Fruit fly (Drosophila melanogaster) whole organism, prepupa: Measurements from ENCODE around the gene CG13685.
A peak's percentile ranks its signal among the peaks of the same experiment; 100 is the strongest.

Experiments used
- Blimp-1 ChIP-seq: fragments of 200-800 bp; sonication (Bioruptor generic); optimal IDR thresholded peaks from 3 replicates; lab custom pipeline; 2017; ENCODE audit warnings: missing biosample characterization, missing genetic modification characterization, mild to moderate bottlenecking, moderate library complexity, missing genetic modification reagents
- CG11294 ChIP-seq: fragments of 200-800 bp; sonication (Bioruptor generic); IDR thresholded peaks from 2 replicates; pipeline ENCODE4 v1.3.6; 2022; ENCODE audit warnings: missing biosample characterization, missing genetic modification characterization
- CG11762 ChIP-seq: fragments of 200-800 bp; sonication (Bioruptor generic); optimal IDR thresholded peaks from 3 replicates; lab custom pipeline; 2016; ENCODE audit warnings: missing biosample characterization, missing genetic modification characterization; ENCODE audit not compliant: insufficient read depth
- CG11902 ChIP-seq: fragments of 200-800 bp; sonication (Bioruptor generic); optimal IDR thresholded peaks from 3 replicates; lab custom pipeline; 2016; ENCODE audit warnings: missing biosample characterization, missing genetic modification characterization
- CG15336 ChIP-seq: fragments of 200-800 bp; sonication (Bioruptor generic); IDR thresholded peaks from 2 replicates; pipeline ENCODE4 v1.3.6; 2022; ENCODE audit warnings: missing biosample characterization, missing genetic modification characterization
- CG1621 ChIP-seq: fragments of 200-800 bp; sonication (Bioruptor generic); optimal IDR thresholded peaks from 3 replicates; lab custom pipeline; 2018; ENCODE audit warnings: missing biosample characterization, mild to moderate bottlenecking, missing genetic modification characterization
- CG16779 ChIP-seq: fragments of 200-800 bp; sonication (Bioruptor generic); optimal IDR thresholded peaks from 3 replicates; lab custom pipeline; 2017; ENCODE audit warnings: missing biosample characterization, mild to moderate bottlenecking, missing genetic modification characterization
- CG31627 ChIP-seq: fragments of 200-800 bp; sonication (Bioruptor generic); optimal IDR thresholded peaks from 3 replicates; lab custom pipeline; 2016; ENCODE audit warnings: missing biosample characterization, missing genetic modification characterization
- CG32006 ChIP-seq: fragments of 200-800 bp; sonication (Bioruptor generic); optimal IDR thresholded peaks from 3 replicates; lab custom pipeline; 2017; ENCODE audit warnings: missing biosample characterization, mild to moderate bottlenecking, missing genetic modification characterization
- CG34406 ChIP-seq: fragments of 200-800 bp; sonication (Bioruptor generic); optimal IDR thresholded peaks from 3 replicates; lab custom pipeline; 2016; ENCODE audit warnings: missing biosample characterization, missing genetic modification characterization
- CG3919 ChIP-seq: fragments of 200-800 bp; sonication (Bioruptor generic); optimal IDR thresholded peaks from 3 replicates; lab custom pipeline; 2016; ENCODE audit warnings: missing biosample characterization, missing genetic modification characterization
- CG4318 ChIP-seq: fragments of 200-800 bp; sonication (Bioruptor generic); optimal IDR thresholded peaks from 3 replicates; lab custom pipeline; 2017; ENCODE audit warnings: missing biosample characterization, mild to moderate bottlenecking, missing genetic modification characterization
- CG6163 ChIP-seq: fragments of 200-800 bp; sonication (Bioruptor generic); IDR thresholded peaks from 3 replicates; pipeline ENCODE4 v1.3.6; 2022; ENCODE audit warnings: missing biosample characterization, missing genetic modification characterization
- CG6276 ChIP-seq: fragments of 200-800 bp; sonication (Bioruptor generic); optimal IDR thresholded peaks from 2 replicates; lab custom pipeline; 2017; ENCODE audit warnings: missing biosample characterization, mild to moderate bottlenecking, missing genetic modification characterization
- CG6792 ChIP-seq: fragments of 200-800 bp; sonication (Bioruptor generic); optimal IDR thresholded peaks from 3 replicates; lab custom pipeline; 2016; ENCODE audit warnings: missing biosample characterization, missing genetic modification characterization
- CG6854 ChIP-seq: fragments of 200-800 bp; sonication (Bioruptor generic); optimal IDR thresholded peaks from 2 replicates; lab custom pipeline; 2017; ENCODE audit warnings: missing biosample characterization, mild to moderate bottlenecking, missing genetic modification characterization
- CG7368 ChIP-seq: fragments of 200-800 bp; sonication (Bioruptor generic); optimal IDR thresholded peaks from 3 replicates; lab custom pipeline; 2016; ENCODE audit warnings: missing biosample characterization, missing genetic modification characterization
- CG8119 ChIP-seq: fragments of 200-800 bp; sonication (Bioruptor generic); IDR thresholded peaks from 3 replicates; pipeline ENCODE4 v1.3.6; 2022; ENCODE audit warnings: missing biosample characterization, missing genetic modification characterization
- CG8319 ChIP-seq: fragments of 200-800 bp; sonication (Bioruptor generic); optimal IDR thresholded peaks from 3 replicates; lab custom pipeline; 2016; ENCODE audit warnings: missing biosample characterization, missing genetic modification characterization
- CG9139 ChIP-seq: fragments of 200-800 bp; sonication (Bioruptor generic); optimal IDR thresholded peaks from 3 replicates; lab custom pipeline; 2017; ENCODE audit warnings: missing biosample characterization, mild to moderate bottlenecking, missing genetic modification characterization
- Eip93F ChIP-seq: fragments of 200-800 bp; sonication (Bioruptor generic); optimal IDR thresholded peaks from 2 replicates; lab custom pipeline; 2016; ENCODE audit warnings: missing biosample characterization, mild to moderate bottlenecking, missing genetic modification characterization
- Ets96B ChIP-seq: fragments of 200-800 bp; optimal IDR thresholded peaks from 2 replicates; lab custom pipeline; 2019; ENCODE audit warnings: missing biosample characterization, mild to moderate bottlenecking, missing genetic modification characterization, moderate library complexity
- Gug ChIP-seq: fragments of 200-800 bp; sonication (Bioruptor generic); IDR thresholded peaks from 2 replicates; pipeline ENCODE4 v1.3.6; 2022; ENCODE audit warnings: missing biosample characterization, missing genetic modification characterization
- Hr38 ChIP-seq: sonication (Bioruptor generic); optimal IDR thresholded peaks from 2 replicates; lab custom pipeline; 2016; ENCODE audit warnings: missing biosample characterization, missing genetic modification characterization
- Hr39 ChIP-seq: fragments of 200-800 bp; sonication (Bioruptor generic); optimal IDR thresholded peaks from 2 replicates; lab custom pipeline; 2016; ENCODE audit warnings: missing biosample characterization, missing genetic modification characterization
- Hr4 ChIP-seq: fragments of 200-800 bp; sonication (Bioruptor generic); optimal IDR thresholded peaks from 3 replicates; lab custom pipeline; 2016; ENCODE audit warnings: missing biosample characterization, missing genetic modification characterization
- Smox ChIP-seq: fragments of 200-800 bp; sonication (Bioruptor generic); optimal IDR thresholded peaks from 3 replicates; lab custom pipeline; 2016; ENCODE audit warnings: missing biosample characterization, missing genetic modification characterization
- Sox14 ChIP-seq: fragments of 200-800 bp; sonication (Bioruptor generic); optimal IDR thresholded peaks from 3 replicates; lab custom pipeline; 2016; ENCODE audit warnings: missing biosample characterization, missing genetic modification characterization
- Sox15 ChIP-seq: fragments of 200-800 bp; sonication (Bioruptor generic); optimal IDR thresholded peaks from 3 replicates; lab custom pipeline; 2016; ENCODE audit warnings: missing biosample characterization, missing genetic modification characterization
- achi ChIP-seq: fragments of 200-800 bp; sonication (Bioruptor generic); optimal IDR thresholded peaks from 3 replicates; lab custom pipeline; 2016; ENCODE audit warnings: missing biosample characterization, missing genetic modification characterization
- acj6 ChIP-seq: fragments of 200-800 bp; sonication (Bioruptor generic); optimal IDR thresholded peaks from 3 replicates; lab custom pipeline; 2016; ENCODE audit warnings: missing biosample characterization, missing genetic modification characterization
- cyc ChIP-seq: fragments of 200-800 bp; sonication (Bioruptor generic); optimal IDR thresholded peaks from 3 replicates; lab custom pipeline; 2016; ENCODE audit warnings: missing biosample characterization, missing genetic modification characterization
- dsx ChIP-seq: fragments of 200-800 bp; optimal IDR thresholded peaks from 3 replicates; lab custom pipeline; 2019; ENCODE audit warnings: missing biosample characterization, mild to moderate bottlenecking, missing genetic modification characterization, moderate library complexity; ENCODE audit not compliant: poor library complexity, severe bottlenecking
- eg ChIP-seq: fragments of 200-800 bp; sonication (Bioruptor generic); IDR thresholded peaks from 3 replicates; pipeline ENCODE4 v1.3.6; 2022; ENCODE audit warnings: missing biosample characterization, missing genetic modification characterization
- esn ChIP-seq: fragments of 200-800 bp; sonication (Bioruptor generic); optimal IDR thresholded peaks from 2 replicates; lab custom pipeline; 2016; ENCODE audit warnings: missing biosample characterization, mild to moderate bottlenecking, missing genetic modification characterization, moderate library complexity
- net ChIP-seq: fragments of 200-800 bp; sonication (Bioruptor generic); optimal IDR thresholded peaks from 3 replicates; lab custom pipeline; 2016; ENCODE audit warnings: missing biosample characterization, missing genetic modification characterization
- pdm3 ChIP-seq: fragments of 200-800 bp; sonication (Bioruptor generic); optimal IDR thresholded peaks from 3 replicates; lab custom pipeline; 2016; ENCODE audit warnings: missing biosample characterization, missing genetic modification characterization
- ss ChIP-seq, 2 experiments: fragments of 200-800 bp; sonication (Bioruptor generic); optimal IDR thresholded peaks; 2 replicates in 1 of 2; 3 replicates in 1 of 2; lab custom pipeline; 2017 to 2018; ENCODE audit warnings: mild to moderate bottlenecking in 2 of 2, missing biosample characterization in 2 of 2, missing genetic modification characterization in 2 of 2, moderate library complexity in 1 of 2
- svp ChIP-seq: fragments of 200-800 bp; sonication (Bioruptor generic); peaks from one replicate; lab custom pipeline; 2016; ENCODE audit warnings: missing biosample characterization, missing genetic modification characterization
- topi ChIP-seq: fragments of 200-800 bp; sonication (Bioruptor generic); optimal IDR thresholded peaks from 3 replicates; lab custom pipeline; 2016; ENCODE audit warnings: missing biosample characterization, missing genetic modification characterization

CG13685 gene

dm6 chr3L:7743741-7744140 is 3.4 kb upstream of the CG13685 start:
- TF ChIP-seq Hr39 (GFP tag; lab: Kevin White, UChicago): no peak
- TF ChIP-seq Ets96B (tag; lab: Kevin White, UChicago): no peak
- TF ChIP-seq eg (GFP tag; lab: Robert Waterston, UW): no peak
- no peak for TF ChIP-seq CG7368 (GFP tag; lab: Kevin White, UChicago)
- no peak for TF ChIP-seq Blimp-1 (GFP tag; lab: Kevin White, UChicago)
- TF ChIP-seq dsx (GFP tag; lab: Kevin White, UChicago): peak; percentile 92

DNA sequence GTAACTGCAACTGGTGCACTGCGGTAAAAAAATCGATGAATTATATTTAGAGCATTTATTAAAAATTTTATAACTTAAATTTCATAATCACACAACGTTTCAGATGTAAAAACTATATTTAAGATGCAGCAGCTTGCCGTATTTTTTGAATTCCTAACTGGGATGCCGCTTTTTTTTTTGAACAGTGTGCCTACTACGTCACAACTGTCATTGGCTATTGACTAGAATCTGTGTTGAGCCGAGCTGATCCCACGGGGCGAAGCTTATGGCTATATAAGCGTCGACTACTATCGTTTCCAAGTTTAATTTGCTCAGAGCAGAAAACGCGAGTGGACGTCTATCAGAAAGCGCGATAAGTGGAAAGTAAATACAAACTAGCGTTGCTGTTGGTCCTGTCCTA is 7.0 kb downstream of the CG13685 start, which contains the start of gene CG7409:
CG7409 (plus strand) TSS at position 301 of the 400 bp plus-strand sequence.
- TF ChIP-seq CG15336: no peak
- no peak for TF ChIP-seq CG6276 (GFP tag; lab: Kevin White, UChicago)
- no peak for TF ChIP-seq Hr38
- no peak for TF ChIP-seq CG8119 (GFP tag; lab: Robert Waterston, UW)
- TF ChIP-seq, all 60 proteins: peak for 0

DNA sequence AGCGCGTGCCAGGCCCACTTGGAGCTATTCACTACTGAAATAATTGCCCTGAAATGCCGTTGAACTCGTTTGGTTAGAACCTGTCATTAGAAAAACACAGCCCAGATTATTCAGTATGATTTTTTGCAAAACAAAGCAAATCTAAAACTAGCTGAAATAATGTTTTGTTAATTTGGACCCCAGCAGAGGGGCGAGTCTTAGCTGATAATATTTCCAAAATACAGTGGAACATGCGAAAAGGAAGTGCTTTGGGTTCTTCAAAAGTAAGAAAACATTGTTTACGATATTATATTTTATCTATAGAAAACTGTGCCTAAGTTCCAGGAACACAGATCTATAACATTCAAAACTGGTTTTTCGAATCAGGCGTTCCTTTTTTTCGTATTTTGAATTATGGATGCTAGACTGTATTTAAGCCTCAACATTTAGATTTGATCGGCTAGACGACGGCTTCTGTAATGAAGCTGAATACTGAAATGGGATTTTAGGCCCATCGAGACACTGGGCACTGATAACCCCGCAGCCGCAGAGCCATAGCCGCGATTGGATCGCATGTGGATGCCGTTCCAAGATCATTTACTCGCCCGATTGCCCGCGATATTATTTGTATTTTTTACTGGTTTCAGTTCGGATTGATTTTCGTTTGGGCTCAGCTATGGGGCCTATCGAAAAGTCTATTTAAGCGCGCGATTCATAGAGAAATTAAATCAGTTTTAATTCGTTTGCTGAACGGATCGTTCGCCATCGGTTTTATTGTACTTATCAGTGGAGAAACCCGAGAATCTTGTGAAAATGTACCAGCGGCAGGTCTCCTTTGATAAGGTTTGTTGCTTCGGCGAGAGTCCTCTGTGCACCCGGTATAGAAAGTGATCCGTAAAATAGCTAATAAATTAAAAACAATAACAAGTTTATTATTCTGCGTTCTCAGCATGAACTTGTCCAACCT is 13.0 kb downstream of the CG13685 start, which contains the start of gene Hn:
Hn (plus strand) TSS at position 619 of the 946 bp plus-strand sequence.
- TF ChIP-seq Smox (GFP tag; lab: Kevin White, UChicago): no peak
- no peak for TF ChIP-seq Ets96B (tag; lab: Kevin White, UChicago)
- peak; percentile 97 for TF ChIP-seq svp (GFP tag; lab: Kevin White, UChicago)

dm6 chr3L:7768252-7768651 is 21.1 kb downstream of the CG13685 start, which contains the start of gene CG32371:
Gene CG32371, minus strand, starts transcription at chr3L:7768352.
- no peak for TF ChIP-seq net (GFP tag; lab: Kevin White, UChicago)
- no peak for TF ChIP-seq CG3919
- TF ChIP-seq CG8319 (GFP tag; lab: Kevin White, UChicago): no peak
- no peak for TF ChIP-seq CG6276 (GFP tag; lab: Kevin White, UChicago)
- TF ChIP-seq CG1621 (tag; lab: Kevin White, UChicago): no peak
- TF ChIP-seq achi (GFP tag; lab: Kevin White, UChicago): no peak
- TF ChIP-seq eg (GFP tag; lab: Robert Waterston, UW): no peak
- TF ChIP-seq dsx (GFP tag; lab: Kevin White, UChicago): no peak
- TF ChIP-seq Hr39 (GFP tag; lab: Kevin White, UChicago): no peak
- TF ChIP-seq Sox14 (GFP tag; lab: Kevin White, UChicago): no peak
- TF ChIP-seq CG31627: no peak
- TF ChIP-seq CG11902 (GFP tag; lab: Kevin White, UChicago): no peak
- no peak for TF ChIP-seq CG11762 (GFP tag; lab: Kevin White, UChicago)
- no peak for TF ChIP-seq ss (GFP tag; optimal IDR thresholded peaks at IDR 0.05; lab: Kevin White, UChicago)
- TF ChIP-seq CG6792: no peak
- TF ChIP-seq Sox15 (GFP tag; lab: Kevin White, UChicago): no peak
- TF ChIP-seq Gug (GFP tag; lab: Robert Waterston, UW): no peak
- no peak for TF ChIP-seq Smox (GFP tag; lab: Kevin White, UChicago)
- no peak for TF ChIP-seq CG6854 (GFP tag; lab: Kevin White, UChicago)
- no peak for TF ChIP-seq esn (GFP tag; lab: Kevin White, UChicago)

DNA sequence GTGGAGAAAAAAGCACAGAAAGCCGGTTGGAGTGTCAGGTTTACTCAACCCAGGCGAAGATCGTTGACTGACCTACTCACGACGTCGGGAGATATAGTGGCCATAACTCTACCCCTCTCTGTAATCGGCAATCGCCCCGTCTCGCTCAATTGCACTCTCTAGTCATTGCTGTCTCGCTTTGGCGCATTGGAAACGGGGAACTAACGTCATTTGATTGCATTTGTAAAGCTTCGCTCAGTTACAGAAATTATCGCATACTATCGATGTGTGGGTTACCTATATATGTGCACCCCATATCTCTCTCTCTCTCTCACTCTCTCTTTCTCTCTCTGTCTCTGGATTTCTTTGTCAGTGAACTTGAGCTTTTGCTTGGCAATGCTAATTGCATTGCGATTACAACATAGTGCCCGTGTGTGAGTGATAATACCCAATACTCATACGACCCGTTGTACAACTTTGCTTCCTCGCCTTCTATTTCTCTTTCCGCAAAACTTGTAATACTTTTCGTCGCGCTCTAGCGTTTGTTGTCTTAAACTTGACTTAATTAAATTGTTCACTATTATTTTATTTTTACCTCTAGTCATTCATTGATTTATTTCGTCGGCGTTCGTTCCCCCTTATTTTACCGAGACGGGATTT is 25.1 kb downstream of the CG13685 start:
- no peak for TF ChIP-seq CG4318 (GFP tag; lab: Kevin White, UChicago)
- TF ChIP-seq CG34406 (GFP tag; lab: Kevin White, UChicago): no peak
- TF ChIP-seq CG8119 (GFP tag; lab: Robert Waterston, UW): no peak
- no peak for TF ChIP-seq Blimp-1 (GFP tag; lab: Kevin White, UChicago)
- no peak for TF ChIP-seq cyc
- peak; percentile 46 for TF ChIP-seq svp (GFP tag; lab: Kevin White, UChicago)
- TF ChIP-seq CG16779 (tag; lab: Kevin White, UChicago): peak; percentile 28
- no peak for TF ChIP-seq Smox (GFP tag; lab: Kevin White, UChicago)
- TF ChIP-seq acj6 (GFP tag; lab: Kevin White, UChicago): no peak
- TF ChIP-seq CG11294 (GFP tag; lab: Robert Waterston, UW): no peak
- no peak for TF ChIP-seq pdm3 (GFP tag; lab: Kevin White, UChicago)
- TF ChIP-seq Hr4 (GFP tag; lab: Kevin White, UChicago): no peak
- no peak for TF ChIP-seq CG32006 (GFP tag; lab: Kevin White, UChicago)
- no peak for TF ChIP-seq Eip93F (GFP tag; lab: Kevin White, UChicago)
- no peak for TF ChIP-seq CG6163
- no peak for TF ChIP-seq CG9139 (GFP tag; lab: Kevin White, UChicago)
- TF ChIP-seq topi: no peak
